Worm (Caenorhabditis elegans): ENCODE measurements around the gene srsx-19.

DNA sequence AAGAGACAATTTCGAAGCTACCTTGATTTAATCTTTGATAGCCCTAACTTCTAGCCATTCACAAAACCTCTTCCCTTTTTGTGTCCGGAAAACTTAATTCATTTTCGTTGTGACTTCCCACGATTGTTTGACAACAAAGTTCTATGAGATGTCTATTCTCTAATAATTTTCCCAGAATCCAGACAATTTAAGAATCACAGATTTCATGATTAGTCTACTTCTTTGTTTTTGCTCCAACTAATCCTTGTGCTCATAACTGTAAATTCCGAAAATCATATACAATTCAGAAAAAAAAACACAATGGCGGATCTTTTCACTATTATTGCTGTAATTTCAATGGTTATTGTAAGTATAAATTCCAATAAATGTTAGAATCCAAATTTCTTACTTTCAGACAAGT lies 25.0 kb upstream of the srsx-19 start, which contains the start of gene srx-137:
- TF ChIP-seq ztf-23 (GFP tag; IDR thresholded peaks at IDR 0.05) (no peak), T22C8.4 (GFP tag; IDR thresholded peaks at IDR 0.05) (no peak), med-1 (GFP tag; optimal IDR thresholded peaks at IDR 0.05; ENCODE audit: insufficient read depth) (no peak)
